Worm (Caenorhabditis elegans): ENCODE measurements around the gene F42A9.3.

Gene F42A9.3

DNA sequence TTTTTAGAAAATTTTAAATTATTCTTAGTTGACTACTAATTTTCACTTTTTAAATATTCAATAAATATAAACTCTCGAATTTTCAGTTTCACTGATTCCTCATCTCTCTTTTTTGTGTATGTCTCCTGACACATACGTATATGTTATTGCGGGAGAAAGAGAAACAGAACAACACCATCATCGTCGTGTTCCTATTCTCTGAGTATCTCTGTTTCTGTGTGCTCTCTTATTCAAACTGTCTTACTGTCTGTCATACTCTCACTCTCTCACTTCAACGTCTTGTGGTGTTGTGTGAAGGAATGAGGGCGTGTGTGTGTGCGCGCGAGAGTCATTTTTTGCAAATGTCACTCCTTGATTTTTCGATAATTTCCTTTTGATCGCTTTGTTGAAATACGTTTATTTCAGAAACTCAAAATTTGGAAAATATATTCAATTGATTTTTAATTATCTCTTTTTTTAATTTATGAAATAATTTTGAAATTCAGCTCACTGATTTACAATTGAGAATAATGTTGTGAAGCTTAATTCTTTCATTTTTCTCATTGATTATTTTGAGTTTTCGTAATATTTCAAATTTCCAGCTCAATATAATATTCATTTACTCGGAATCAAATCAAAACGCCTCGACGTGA lies 3.2 kb downstream of the F42A9.3 start, which contains the start of gene lin-49 (continued):
- no peak for TF ChIP-seq hpl-2 (GFP tag; optimal IDR thresholded peaks at IDR 0.05)
- TF ChIP-seq zag-1 (tag; optimal IDR thresholded peaks at IDR 0.05), result no peak
- TF ChIP-seq fkh-4 (tag; optimal IDR thresholded peaks at IDR 0.05; ENCODE audit: borderline replicate concordance), result no peak
- no peak for TF ChIP-seq nhr-84 (tag; optimal IDR thresholded peaks at IDR 0.05)
- peak; percentile 57 for TF ChIP-seq fos-1 (tag; optimal IDR thresholded peaks at IDR 0.05)
- TF ChIP-seq ztf-11 (tag; optimal IDR thresholded peaks at IDR 0.05), result no peak
- TF ChIP-seq nhr-77 (tag; optimal IDR thresholded peaks at IDR 0.05), result no peak
- no peak for TF ChIP-seq C04F5.9 (tag; optimal IDR thresholded peaks at IDR 0.05)
- TF ChIP-seq mab-9 (GFP tag; IDR thresholded peaks at IDR 0.05), result no peak
- TF ChIP-seq hlh-4 (tag; optimal IDR thresholded peaks at IDR 0.05), result no peak
- TF ChIP-seq pax-3 (tag; optimal IDR thresholded peaks at IDR 0.05), result no peak
- peak; percentile 86 for TF ChIP-seq blmp-1 (tag; optimal IDR thresholded peaks at IDR 0.05)
- no peak for TF ChIP-seq snpc-4 (tag; optimal IDR thresholded peaks at IDR 0.05)
- TF ChIP-seq alr-1 (tag; optimal IDR thresholded peaks at IDR 0.05; ENCODE audit: borderline replicate concordance), result no peak
- no peak for TF ChIP-seq sox-4 (tag; optimal IDR thresholded peaks at IDR 0.05)
- peak in 2 of 3 experiments; percentile 31 to 63 for TF ChIP-seq ceh-82 (tag; optimal IDR thresholded peaks at IDR 0.05)
- peak; percentile 65 for TF ChIP-seq rnt-1 (tag; optimal IDR thresholded peaks at IDR 0.05)

ce11 chrIV:8625730-8626129 lies 8.7 kb downstream of the F42A9.3 start:
- TF ChIP-seq nhr-28 (tag; optimal IDR thresholded peaks at IDR 0.05) (no peak), efl-1 (optimal IDR thresholded peaks at IDR 0.05) (no peak), efl-1 (GFP tag; optimal IDR thresholded peaks at IDR 0.05 in 1 of 2) (no peak), mab-9 (GFP tag; IDR thresholded peaks at IDR 0.05) (no peak), nhr-77 (tag; optimal IDR thresholded peaks at IDR 0.05) (no peak), unc-130 (tag; optimal IDR thresholded peaks at IDR 0.05) (no peak), pax-3 (tag; optimal IDR thresholded peaks at IDR 0.05) (no peak), blmp-1 (tag; optimal IDR thresholded peaks at IDR 0.05) (peak; percentile 48), isw-1 (GFP tag; IDR thresholded peaks at IDR 0.05) (no peak), elt-2 (tag; optimal IDR thresholded peaks at IDR 0.05) (no peak), ama-1 (optimal IDR thresholded peaks at IDR 0.05) (no peak), C34B4.2 (tag; optimal IDR thresholded peaks at IDR 0.05) (no peak), snpc-4 (tag; optimal IDR thresholded peaks at IDR 0.05) (no peak), nhr-90 (tag; optimal IDR thresholded peaks at IDR 0.05; ENCODE audit: poor library complexity) (no peak), lir-3 (tag; optimal IDR thresholded peaks at IDR 0.05; ENCODE audit: poor library complexity) (no peak), unc-30 (tag; optimal IDR thresholded peaks at IDR 0.05) (no peak), nhr-85 (tag) (peak; percentile 70), vab-15 (tag; optimal IDR thresholded peaks at IDR 0.05) (no peak), ceh-63 (GFP tag; optimal IDR thresholded peaks at IDR 0.05) (no peak), elt-3 (tag; optimal IDR thresholded peaks at IDR 0.05) (peak in 1 of 6 experiments; percentile 55), zag-1 (tag; optimal IDR thresholded peaks at IDR 0.05) (no peak)

- TF ChIP-seq nhr-71 (tag; optimal IDR thresholded peaks at IDR 0.05), result no peak
- TF ChIP-seq ces-1 (GFP tag; optimal IDR thresholded peaks at IDR 0.05), result peak; percentile 61
- no peak for TF ChIP-seq egl-27 (tag; optimal IDR thresholded peaks at IDR 0.05)
- TF ChIP-seq C16A3.4 (tag; optimal IDR thresholded peaks at IDR 0.05), result no peak
- TF ChIP-seq unc-98 (GFP tag; IDR thresholded peaks at IDR 0.05), result no peak
- TF ChIP-seq ztf-4 (tag; optimal IDR thresholded peaks at IDR 0.05), result no peak
- TF ChIP-seq zip-4 (GFP tag; optimal IDR thresholded peaks at IDR 0.05), result no peak
- TF ChIP-seq ama-1 (optimal IDR thresholded peaks at IDR 0.05), result no peak
- TF ChIP-seq lin-14 (GFP tag; optimal IDR thresholded peaks at IDR 0.05), result peak; percentile 68
Observed at ce11 chrIV:8626294-8626693, 9.2 kb downstream of the F42A9.3 start.
